Worm (Caenorhabditis elegans) whole organism, mixed stage, embryonic: Measurements from ENCODE around the gene Y73F8A.14.

ENCODE experiments used
- M03D4.4 ChIP-seq: sonication (generic microtip); optimal IDR thresholded peaks from 2 replicates; lab custom pipeline; 2017; ENCODE audit warnings: mild to moderate bottlenecking, missing genetic modification characterization, missing compliant biosample characterization
- blmp-1 ChIP-seq: fragments of 150-350 bp; optimal IDR thresholded peaks from 2 replicates; lab custom pipeline; 2014; ENCODE audit warnings: missing biosample characterization, missing genetic modification characterization
- nhr-2 ChIP-seq: fragments of 150-350 bp; optimal IDR thresholded peaks from 2 replicates; lab custom pipeline; 2014; ENCODE audit warnings: missing biosample characterization, missing genetic modification characterization
- snpc-4 ChIP-seq: fragments of 150-350 bp; optimal IDR thresholded peaks from 2 replicates; lab custom pipeline; 2014; ENCODE audit warnings: missing biosample characterization, missing genetic modification characterization
- tbx-8 ChIP-seq: fragments of 200-800 bp; sonication (Bioruptor generic); optimal IDR thresholded peaks from 2 replicates; lab custom pipeline; 2018; ENCODE audit warnings: mild to moderate bottlenecking, missing genetic modification characterization, moderate library complexity, missing compliant biosample characterization

DNA sequence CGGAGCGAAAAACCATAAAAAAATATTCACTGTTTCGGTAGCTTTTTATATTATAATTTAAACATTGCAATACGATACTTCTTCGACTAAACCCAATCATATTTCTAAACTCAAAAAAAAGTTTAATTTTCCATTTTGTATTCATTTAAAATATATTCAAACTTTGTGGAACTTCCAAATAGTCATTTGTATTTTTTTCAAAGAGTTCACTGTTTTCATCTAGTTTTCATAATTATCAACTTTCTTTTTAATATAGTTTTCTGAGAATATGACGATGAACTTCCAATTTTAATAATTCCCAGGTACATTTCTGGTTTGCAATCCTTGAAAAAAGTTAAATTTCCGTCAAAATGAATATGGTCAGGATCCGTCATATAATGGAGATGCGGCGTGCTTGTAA, 42.4 kb upstream of the Y73F8A.14 start, which contains the start of gene cpna-4:
- no peak for TF ChIP-seq snpc-4 (tag; lab: Kevin White, UChicago)
- TF ChIP-seq tbx-8 (GFP tag; lab: Kevin White, UChicago): no peak
- no peak for TF ChIP-seq blmp-1 (tag; lab: Kevin White, UChicago)
- TF ChIP-seq M03D4.4 (tag; lab: Kevin White, UChicago): no peak
- no peak for TF ChIP-seq nhr-2 (tag; lab: Kevin White, UChicago)
